Fruit fly (Drosophila melanogaster): ENCODE measurements around the gene Skel.

DNA sequence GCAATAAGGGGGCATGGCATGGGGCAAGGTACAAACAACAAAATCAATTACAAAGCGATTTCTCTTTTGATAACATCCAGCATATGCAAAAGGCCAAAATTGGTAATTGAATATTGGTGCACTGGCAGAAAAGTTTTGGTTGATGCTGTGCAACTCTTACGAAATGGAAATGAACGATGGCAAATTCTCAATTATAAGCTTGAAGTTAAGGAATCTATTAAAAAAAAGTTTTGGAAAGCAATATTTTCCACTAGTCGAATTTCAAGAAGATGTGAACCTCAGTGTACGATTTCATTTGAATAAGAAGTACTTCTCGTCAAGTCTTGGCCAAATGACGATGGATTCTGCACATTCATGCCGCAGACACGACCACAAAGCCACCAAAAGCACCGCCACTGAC, 30.8 kb upstream of the Skel start:
- no peak for TF ChIP-seq CTCF (optimal IDR thresholded peaks at IDR 0.05)
- no peak for TF ChIP-seq CG8478 (optimal IDR thresholded peaks at IDR 0.05)

Measured in S2 (cell line).